Worm (Caenorhabditis elegans) whole organism, L4 larva: Measurements from ENCODE around the gene spat-2.

Experiments
- D1046.2 ChIP-seq: fragments of 200-800 bp; sonication (Bioruptor generic); IDR thresholded peaks from 2 replicates; pipeline ENCODE4 v1.3.6; 2022; ENCODE audit warnings: missing genetic modification characterization, missing compliant biosample characterization
- ceh-28 ChIP-seq: fragments of 150-350 bp; optimal IDR thresholded peaks from 2 replicates; lab custom pipeline; 2014; ENCODE audit warnings: missing biosample characterization, missing genetic modification reagents, missing genetic modification characterization
- dmd-8 ChIP-seq: fragments of 200-800 bp; sonication (Bioruptor generic); IDR thresholded peaks from 2 replicates; pipeline ENCODE4 v1.3.6; 2022; ENCODE audit warnings: missing genetic modification characterization, missing compliant biosample characterization
- fkh-10 ChIP-seq: fragments of 150-350 bp; optimal IDR thresholded peaks from 2 replicates; lab custom pipeline; 2014; ENCODE audit warnings: missing biosample characterization, missing genetic modification reagents, missing genetic modification characterization
- jun-1 ChIP-seq: fragments of 150-350 bp; optimal IDR thresholded peaks from 2 replicates; lab custom pipeline; 2014; ENCODE audit warnings: missing biosample characterization, missing genetic modification reagents, missing genetic modification characterization
- lir-3 ChIP-seq: sonication (generic microtip); optimal IDR thresholded peaks from 2 replicates; lab custom pipeline; 2016; ENCODE audit warnings: mild to moderate bottlenecking, missing genetic modification characterization, missing compliant biosample characterization
- nhr-25 ChIP-seq: sonication (generic microtip); optimal IDR thresholded peaks from 2 replicates; lab custom pipeline; 2017; ENCODE audit warnings: missing genetic modification characterization, mild to moderate bottlenecking, missing compliant biosample characterization, antibody characterized with exemption, moderate library complexity, borderline replicate concordance; ENCODE audit not compliant: insufficient read depth
- nhr-6 ChIP-seq: fragments of 150-350 bp; optimal IDR thresholded peaks from 2 replicates; lab custom pipeline; 2014; ENCODE audit warnings: missing biosample characterization, missing genetic modification characterization
- nhr-76 ChIP-seq: fragments of 150-350 bp; optimal IDR thresholded peaks from 2 replicates; lab custom pipeline; 2014; ENCODE audit warnings: missing biosample characterization, missing genetic modification characterization
- snpc-4 ChIP-seq: fragments of 150-350 bp; optimal IDR thresholded peaks from 2 replicates; lab custom pipeline; 2014; ENCODE audit warnings: missing biosample characterization, missing genetic modification characterization
- unc-130 ChIP-seq: sonication (generic microtip); optimal IDR thresholded peaks from 2 replicates; lab custom pipeline; 2016; ENCODE audit warnings: missing genetic modification reagents, missing genetic modification characterization, missing compliant biosample characterization
- unc-62 ChIP-seq, 3 experiments: fragments of 150-350 bp in 1 of 3; sonication (generic microtip); optimal IDR thresholded peaks in 2 of 3; peaks in 1 of 3; 1 replicate in 1 of 3; 2 replicates in 2 of 3; lab custom pipeline; 2014 to 2017; ENCODE audit warnings: missing biosample characterization in 3 of 3, missing genetic modification characterization in 3 of 3, missing genetic modification reagents in 3 of 3, missing genotype in 1 of 3

- TF ChIP-seq lir-3 (tag; lab: Kevin White, UChicago), result peak; percentile 32
- TF ChIP-seq unc-130 (GFP tag; lab: Kevin White, UChicago), result peak; percentile 50
- peak; percentile 63 for TF ChIP-seq nhr-25
- no peak for TF ChIP-seq snpc-4 (tag; lab: Kevin White, UChicago)
- peak; percentile 37 for TF ChIP-seq nhr-6 (tag; lab: Kevin White, UChicago)
- TF ChIP-seq unc-62 (GFP tag; optimal IDR thresholded peaks at IDR 0.05 in 1 of 2; lab: Kevin White, UChicago), result peak in 1 of 2 experiments; percentile 19
- no peak for TF ChIP-seq unc-62 (tag; optimal IDR thresholded peaks at IDR 0.05; lab: Kevin White, UChicago)
- no peak for TF ChIP-seq jun-1 (tag; lab: Kevin White, UChicago)
- no peak for TF ChIP-seq ceh-28 (tag; lab: Kevin White, UChicago)
- TF ChIP-seq dmd-8 (GFP tag; lab: Robert Waterston, UW), result peak; percentile 89
- peak; percentile 78; the same call in 1 of the 2 replicates for TF ChIP-seq D1046.2 (GFP tag; lab: Robert Waterston, UW)
- peak; percentile 74 for TF ChIP-seq fkh-10
- no peak for TF ChIP-seq nhr-76
These were observed 30.0 kb downstream of the spat-2 start for ce11 chrIII:11066691-11067090.
